Worm (Caenorhabditis elegans): ENCODE data around the gene nhr-127.

Gene nhr-127

DNA sequence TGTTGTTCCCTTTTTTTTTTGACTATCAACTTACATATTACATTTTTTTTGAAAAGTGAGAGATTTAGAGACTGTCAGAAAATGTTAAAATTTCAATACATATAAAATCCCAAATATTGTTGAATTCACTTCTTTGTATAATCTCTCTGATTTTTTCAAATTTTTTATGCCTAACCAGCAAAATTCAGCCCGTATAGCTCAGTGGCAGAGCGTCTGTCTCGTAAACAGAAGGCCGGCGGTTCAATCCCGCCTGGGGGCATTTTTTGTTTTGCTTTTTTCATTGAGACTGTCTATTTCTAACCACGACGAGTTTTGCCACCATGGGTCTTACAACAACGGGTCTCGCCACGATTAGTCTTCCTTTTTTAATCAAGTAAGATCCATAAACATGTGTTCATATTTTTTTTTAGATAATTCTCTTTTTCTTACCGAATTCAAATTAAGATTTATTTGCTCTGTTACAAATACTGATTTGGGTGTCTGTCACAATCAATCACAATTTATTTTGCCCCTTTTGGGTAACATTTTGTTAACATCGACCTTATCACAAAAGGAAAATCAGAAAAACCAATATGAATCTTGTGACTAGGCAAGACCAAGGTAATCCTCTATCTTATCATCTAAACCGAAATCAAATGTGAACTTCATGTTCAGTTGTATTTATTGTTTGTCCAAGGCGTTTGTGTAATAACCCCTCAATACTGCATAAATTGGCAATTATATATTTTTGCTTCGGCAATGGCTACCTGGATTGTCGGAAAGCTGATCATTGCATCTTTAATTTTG is 40.6 kb upstream of the nhr-127 start, which contains the start of gene glc-1:
glc-1 (plus strand) TSS at position 663 of the 786 bp plus-strand sequence.
- TF ChIP-seq flt-1 (GFP tag; IDR thresholded peaks at IDR 0.05) (no peak), sea-1 (GFP tag; conservative IDR thresholded peaks at IDR 0.05) (no peak), tra-4 (tag; optimal IDR thresholded peaks at IDR 0.05) (no peak), ceh-36 (tag; optimal IDR thresholded peaks at IDR 0.05) (no peak), aly-1 (tag; optimal IDR thresholded peaks at IDR 0.05) (no peak), hmg-4 (GFP tag; optimal IDR thresholded peaks at IDR 0.05) (no peak), scrt-1 (GFP tag; IDR thresholded peaks at IDR 0.05) (no peak), F13C5.2 (tag; optimal IDR thresholded peaks at IDR 0.05) (no peak), tbx-11 (GFP tag; IDR thresholded peaks at IDR 0.05) (no peak), ama-1 (optimal IDR thresholded peaks at IDR 0.05) (no peak), ceh-13 (GFP tag; optimal IDR thresholded peaks at IDR 0.05) (no peak), B0310.2 (tag; optimal IDR thresholded peaks at IDR 0.05) (no peak), tbx-37 (GFP tag; conservative IDR thresholded peaks at IDR 0.05) (no peak), pes-1 (GFP tag; IDR thresholded peaks at IDR 0.05) (no peak), hnd-1 (tag; optimal IDR thresholded peaks at IDR 0.05) (no peak), ets-7 (tag; optimal IDR thresholded peaks at IDR 0.05) (no peak)

DNA sequence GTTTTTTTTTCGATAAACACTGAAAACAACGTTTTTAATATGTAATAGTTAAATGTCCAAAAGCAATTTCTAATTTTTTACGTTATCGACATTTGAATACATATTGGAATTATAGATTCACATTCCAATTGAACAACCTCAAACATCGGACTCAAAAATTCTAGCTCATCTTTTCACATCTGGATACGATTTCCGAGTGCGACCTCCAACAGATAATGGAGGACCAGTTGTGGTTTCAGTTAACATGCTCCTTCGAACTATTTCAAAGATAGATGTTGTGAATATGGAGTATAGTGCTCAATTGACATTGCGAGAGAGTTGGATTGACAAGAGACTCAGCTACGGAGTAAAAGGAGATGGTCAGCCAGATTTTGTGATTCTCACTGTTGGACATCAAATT is 39.8 kb upstream of the nhr-127 start:
- TF ChIP-seq scrt-1 (GFP tag; IDR thresholded peaks at IDR 0.05), result no peak
- TF ChIP-seq ets-7 (tag; optimal IDR thresholded peaks at IDR 0.05), result no peak
- TF ChIP-seq B0310.2 (tag; optimal IDR thresholded peaks at IDR 0.05), result no peak
- TF ChIP-seq tbx-37 (GFP tag; conservative IDR thresholded peaks at IDR 0.05), result no peak
- TF ChIP-seq ceh-36 (tag; optimal IDR thresholded peaks at IDR 0.05), result no peak
- no peak for TF ChIP-seq F13C5.2 (tag; optimal IDR thresholded peaks at IDR 0.05)
- no peak for TF ChIP-seq tbx-11 (GFP tag; IDR thresholded peaks at IDR 0.05)
- TF ChIP-seq ama-1 (optimal IDR thresholded peaks at IDR 0.05), result no peak
- no peak for TF ChIP-seq aly-1 (tag; optimal IDR thresholded peaks at IDR 0.05)
- TF ChIP-seq sea-1 (GFP tag; conservative IDR thresholded peaks at IDR 0.05), result no peak
- TF ChIP-seq flt-1 (GFP tag; IDR thresholded peaks at IDR 0.05), result no peak
- no peak for TF ChIP-seq tra-4 (tag; optimal IDR thresholded peaks at IDR 0.05)
- TF ChIP-seq ceh-13 (GFP tag; optimal IDR thresholded peaks at IDR 0.05), result no peak
- TF ChIP-seq pes-1 (GFP tag; IDR thresholded peaks at IDR 0.05), result no peak

DNA sequence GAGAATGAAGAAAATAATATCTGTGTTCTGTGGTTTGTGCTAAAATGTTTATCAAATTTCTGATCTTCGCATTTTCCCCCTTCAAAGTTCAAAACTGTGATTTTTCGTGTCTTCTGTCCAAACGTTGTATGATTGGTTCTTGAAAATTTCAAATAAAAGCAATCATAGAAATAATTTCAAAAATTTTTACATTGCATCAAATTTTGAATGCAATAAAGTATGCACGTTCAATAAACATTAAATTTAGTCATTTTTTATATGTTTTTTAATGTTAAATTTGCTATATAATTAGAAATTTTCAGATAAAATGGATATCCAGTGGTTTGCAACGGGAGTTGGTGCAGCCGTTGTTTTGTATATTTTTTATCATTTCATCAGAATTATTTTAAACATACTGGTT is 35.8 kb upstream of the nhr-127 start, which contains the start of gene stdh-2:
stdh-2 (plus strand) TSS at position 301 of the 400 bp plus-strand sequence.
- TF ChIP-seq hmg-4 (GFP tag; optimal IDR thresholded peaks at IDR 0.05), result no peak
- no peak for TF ChIP-seq ceh-36 (tag; optimal IDR thresholded peaks at IDR 0.05)
- TF ChIP-seq tbx-11 (GFP tag; IDR thresholded peaks at IDR 0.05), result no peak

DNA sequence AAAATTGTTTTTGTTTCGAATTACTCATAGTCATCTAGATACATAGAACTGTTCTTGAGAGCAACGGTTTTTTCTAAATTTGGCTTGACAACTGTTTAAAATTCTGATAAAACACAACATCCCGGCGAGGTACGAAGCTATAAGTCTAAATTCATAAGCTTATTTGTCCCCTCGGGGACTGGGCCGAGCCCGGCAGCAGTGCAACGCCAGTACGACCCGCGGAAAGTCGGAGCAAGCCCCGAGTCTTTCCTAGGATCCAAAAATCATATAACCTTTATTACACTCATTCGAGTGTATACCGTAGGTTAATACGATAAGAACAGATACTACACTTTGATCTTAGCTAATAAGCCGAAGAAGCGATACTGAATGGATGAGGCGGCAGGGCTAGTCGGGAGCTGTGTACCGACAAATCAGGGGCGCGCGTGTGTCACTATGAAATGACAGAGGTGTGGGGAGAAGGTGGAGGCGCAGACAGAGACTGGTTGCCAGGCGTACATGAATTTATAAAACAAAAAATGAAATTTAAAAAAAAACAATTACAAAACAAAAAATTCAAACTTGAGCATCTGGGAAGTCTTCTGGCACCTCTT is 34.2 kb upstream of the nhr-127 start:
- TF ChIP-seq tbx-37 (GFP tag; conservative IDR thresholded peaks at IDR 0.05) (no peak), tbx-11 (GFP tag; IDR thresholded peaks at IDR 0.05) (no peak), ets-7 (tag; optimal IDR thresholded peaks at IDR 0.05) (no peak), tra-4 (tag; optimal IDR thresholded peaks at IDR 0.05) (no peak), flt-1 (GFP tag; IDR thresholded peaks at IDR 0.05) (no peak), pes-1 (GFP tag; IDR thresholded peaks at IDR 0.05) (no peak), hnd-1 (tag; optimal IDR thresholded peaks at IDR 0.05) (no peak)

DNA sequence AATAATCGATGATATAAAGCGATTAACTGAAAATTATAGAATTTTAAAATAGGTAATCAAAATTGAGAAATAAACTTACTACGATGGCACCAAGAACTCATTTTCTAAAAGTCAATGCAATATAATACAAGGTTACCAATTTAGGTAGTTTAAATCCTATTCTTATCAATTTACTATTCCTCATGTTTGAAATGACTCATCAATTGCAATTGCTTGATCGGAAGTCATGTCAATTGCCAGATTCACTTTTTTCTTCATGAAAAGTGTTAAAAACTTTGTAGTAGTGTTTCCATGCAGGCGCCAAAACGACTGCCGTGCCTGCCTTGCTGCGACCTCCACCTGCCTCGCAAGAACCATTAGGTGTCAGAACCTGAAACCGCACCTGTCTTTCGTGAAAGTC is 33.2 kb upstream of the nhr-127 start, which contains the start of gene F11A5.13:
F11A5.13 (minus strand) TSS at position 101 of the 400 bp plus-strand sequence.
- TF ChIP-seq ets-7 (tag; optimal IDR thresholded peaks at IDR 0.05), result no peak
- TF ChIP-seq tra-4 (tag; optimal IDR thresholded peaks at IDR 0.05), result no peak

DNA sequence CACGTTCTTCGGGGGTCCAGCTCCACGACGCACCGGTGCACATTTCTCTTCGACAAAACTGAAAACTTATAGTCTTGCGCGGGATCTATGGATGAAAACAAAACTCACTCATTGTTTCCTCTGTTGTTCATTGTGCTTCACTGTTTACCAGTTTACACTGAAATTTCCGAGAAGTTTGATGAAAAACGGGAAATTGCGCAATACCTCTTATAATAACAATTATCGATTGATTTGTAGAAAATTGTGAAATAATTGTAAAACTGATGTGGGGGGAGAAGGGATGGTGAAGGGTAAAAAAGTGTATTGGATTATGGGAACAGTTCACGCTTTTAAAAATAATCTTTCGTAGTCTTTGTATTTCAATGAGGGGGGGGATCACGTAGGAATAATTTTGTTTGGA is 30.3 kb upstream of the nhr-127 start:
- TF ChIP-seq ceh-36 (tag; optimal IDR thresholded peaks at IDR 0.05) (no peak), B0310.2 (tag; optimal IDR thresholded peaks at IDR 0.05) (no peak), hmg-4 (GFP tag; optimal IDR thresholded peaks at IDR 0.05) (no peak), pes-1 (GFP tag; IDR thresholded peaks at IDR 0.05) (no peak), aly-1 (tag; optimal IDR thresholded peaks at IDR 0.05) (no peak), scrt-1 (GFP tag; IDR thresholded peaks at IDR 0.05) (no peak), flt-1 (GFP tag; IDR thresholded peaks at IDR 0.05) (no peak), tra-4 (tag; optimal IDR thresholded peaks at IDR 0.05) (no peak), F13C5.2 (tag; optimal IDR thresholded peaks at IDR 0.05) (no peak), ets-7 (tag; optimal IDR thresholded peaks at IDR 0.05) (no peak), ama-1 (optimal IDR thresholded peaks at IDR 0.05) (no peak), tbx-37 (GFP tag; conservative IDR thresholded peaks at IDR 0.05) (no peak), ceh-13 (GFP tag; optimal IDR thresholded peaks at IDR 0.05) (no peak), hnd-1 (tag; optimal IDR thresholded peaks at IDR 0.05) (no peak), tbx-11 (GFP tag; IDR thresholded peaks at IDR 0.05) (no peak), hmbx-1 (tag; optimal IDR thresholded peaks at IDR 0.05) (no peak), sea-1 (GFP tag; conservative IDR thresholded peaks at IDR 0.05) (no peak)

DNA sequence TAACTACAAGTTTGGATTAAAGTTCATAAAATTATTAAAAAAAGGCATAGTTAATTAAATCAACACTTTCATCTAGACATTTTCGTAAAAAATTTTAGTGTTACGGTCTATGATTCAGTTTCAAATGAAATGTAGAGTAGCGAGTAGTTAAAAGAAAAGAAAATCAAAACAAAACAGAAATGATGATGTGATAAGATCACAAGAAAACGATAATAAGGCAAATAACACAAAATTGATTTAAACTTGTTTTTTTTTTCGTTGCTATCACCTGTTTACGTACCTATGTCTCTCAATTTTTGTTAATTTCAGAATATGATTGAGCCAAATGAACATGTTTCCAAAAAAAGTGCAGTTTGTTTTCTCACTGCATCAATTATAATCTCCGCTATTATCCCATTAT is 29.9 kb upstream of the nhr-127 start, which contains the start of the genes F21H7.2 and F21H7.12:
F21H7.2 (minus strand) TSS at position 101 of the 400 bp plus-strand sequence.
F21H7.12 (plus strand) TSS at position 270 of the 400 bp plus-strand sequence.
- TF ChIP-seq aly-1 (tag; optimal IDR thresholded peaks at IDR 0.05), result no peak
- no peak for TF ChIP-seq pes-1 (GFP tag; IDR thresholded peaks at IDR 0.05)
- TF ChIP-seq ets-7 (tag; optimal IDR thresholded peaks at IDR 0.05), result no peak
- no peak for TF ChIP-seq hmg-4 (GFP tag; optimal IDR thresholded peaks at IDR 0.05)
- TF ChIP-seq sea-1 (GFP tag; conservative IDR thresholded peaks at IDR 0.05), result no peak
- no peak for TF ChIP-seq ama-1 (optimal IDR thresholded peaks at IDR 0.05)
- TF ChIP-seq flt-1 (GFP tag; IDR thresholded peaks at IDR 0.05), result no peak
- no peak for TF ChIP-seq scrt-1 (GFP tag; IDR thresholded peaks at IDR 0.05)
- no peak for TF ChIP-seq tbx-11 (GFP tag; IDR thresholded peaks at IDR 0.05)
- no peak for TF ChIP-seq hmbx-1 (tag; optimal IDR thresholded peaks at IDR 0.05)
- TF ChIP-seq tra-4 (tag; optimal IDR thresholded peaks at IDR 0.05), result no peak
- TF ChIP-seq F13C5.2 (tag; optimal IDR thresholded peaks at IDR 0.05), result no peak
- no peak for TF ChIP-seq tbx-37 (GFP tag; conservative IDR thresholded peaks at IDR 0.05)
- TF ChIP-seq ceh-13 (GFP tag; optimal IDR thresholded peaks at IDR 0.05), result no peak
- TF ChIP-seq ceh-36 (tag; optimal IDR thresholded peaks at IDR 0.05), result no peak
- TF ChIP-seq hnd-1 (tag; optimal IDR thresholded peaks at IDR 0.05), result no peak
